Fruit fly (Drosophila melanogaster) whole organism, pupa: Measurements from ENCODE around the gene Stat92E.

Experiments used
- CG10348 ChIP-seq: fragments of 200-800 bp; sonication (Bioruptor generic); IDR thresholded peaks from 2 replicates; pipeline ENCODE4 v1.3.6; 2022; ENCODE audit warnings: missing biosample characterization, missing genetic modification characterization
- CG12605 ChIP-seq: fragments of 200-800 bp; sonication (Bioruptor generic); IDR thresholded peaks from 2 replicates; pipeline ENCODE4 v1.3.6; 2022; ENCODE audit warnings: missing biosample characterization, missing genetic modification characterization
- CG13204 ChIP-seq: fragments of 200-800 bp; sonication (Bioruptor generic); optimal IDR thresholded peaks from 2 replicates; lab custom pipeline; 2018; ENCODE audit warnings: missing biosample characterization, mild to moderate bottlenecking, missing genetic modification characterization, moderate library complexity
- CG14655 ChIP-seq: fragments of 200-800 bp; sonication (Bioruptor generic); optimal IDR thresholded peaks from 3 replicates; lab custom pipeline; 2017; ENCODE audit warnings: mild to moderate bottlenecking, missing biosample characterization, missing genetic modification reagents, missing genetic modification characterization
- CG17806 ChIP-seq: fragments of 200-800 bp; sonication (Bioruptor generic); optimal IDR thresholded peaks from 2 replicates; lab custom pipeline; 2018; ENCODE audit warnings: missing biosample characterization, mild to moderate bottlenecking, missing genetic modification characterization, moderate library complexity
- CG8301 ChIP-seq: fragments of 200-800 bp; sonication (Bioruptor generic); optimal IDR thresholded peaks from 2 replicates; lab custom pipeline; 2018; ENCODE audit warnings: missing biosample characterization, mild to moderate bottlenecking, missing genetic modification characterization
- CG9948 ChIP-seq: fragments of 200-800 bp; sonication (Bioruptor generic); optimal IDR thresholded peaks from 2 replicates; lab custom pipeline; 2018; ENCODE audit warnings: missing biosample characterization, mild to moderate bottlenecking, missing genetic modification characterization, moderate library complexity
- EcR ChIP-seq: fragments of 200-800 bp; sonication (Bioruptor generic); optimal IDR thresholded peaks from 3 replicates; lab custom pipeline; 2019; ENCODE audit warnings: missing biosample characterization, missing genetic modification characterization, mild to moderate bottlenecking, moderate library complexity, missing genetic modification reagents
- Pif1B ChIP-seq: fragments of 200-800 bp; sonication (Bioruptor generic); optimal IDR thresholded peaks from 3 replicates; lab custom pipeline; 2016; ENCODE audit warnings: missing biosample characterization, missing genetic modification characterization
- fd96Ca ChIP-seq: fragments of 200-800 bp; sonication (Bioruptor generic); IDR thresholded peaks from 3 replicates; pipeline ENCODE4 v1.3.6; 2022; ENCODE audit warnings: missing biosample characterization, missing genetic modification characterization
- gl ChIP-seq: fragments of 200-800 bp; sonication (Bioruptor generic); optimal IDR thresholded peaks from 2 replicates; lab custom pipeline; 2018; ENCODE audit warnings: missing biosample characterization, mild to moderate bottlenecking, missing genetic modification characterization
- rn ChIP-seq: fragments of 200-800 bp; sonication (Bioruptor generic); IDR thresholded peaks from 2 replicates; pipeline ENCODE4 v1.3.6; 2022; ENCODE audit warnings: missing biosample characterization, missing genetic modification characterization

- no peak for TF ChIP-seq fd96Ca (GFP tag; lab: Robert Waterston, UW)
- no peak for TF ChIP-seq CG12605
- TF ChIP-seq CG10348 (GFP tag; lab: Robert Waterston, UW), result no peak
- peak; percentile 39 for TF ChIP-seq EcR (GFP tag; lab: Kevin White, UChicago)
- TF ChIP-seq rn (GFP tag; lab: Robert Waterston, UW), result no peak
- no peak for TF ChIP-seq CG14655 (GFP tag; lab: Kevin White, UChicago)
- TF ChIP-seq gl (tag; lab: Kevin White, UChicago), result no peak
- no peak for TF ChIP-seq CG9948 (tag; lab: Kevin White, UChicago)
- TF ChIP-seq Pif1B (GFP tag; lab: Kevin White, UChicago), result no peak
- no peak for TF ChIP-seq CG17806
- no peak for TF ChIP-seq CG8301 (tag; lab: Kevin White, UChicago)
- no peak for TF ChIP-seq CG13204 (GFP tag; lab: Kevin White, UChicago)
Observed at dm6 chr3R:20567507-20568222, 15.6 kb upstream of the Stat92E start.
